Fruit fly (Drosophila melanogaster) Kc167 (cell line): Measurements from ENCODE around the gene Osi7.

Experiments used
- Myc ChIP-seq: fragments of >200 bp; optimal IDR thresholded peaks from 2 replicates; lab custom pipeline; 2017; ENCODE audit warnings: missing external identifiers
- Sin3A ChIP-seq: fragments of >200 bp; optimal IDR thresholded peaks from 2 replicates; lab custom pipeline; 2018; ENCODE audit warnings: missing external identifiers
- h ChIP-seq: fragments of >200 bp; optimal IDR thresholded peaks from 3 replicates; lab custom pipeline; 2018; ENCODE audit warnings: missing external identifiers
- insv ChIP-seq: fragments of >200 bp; optimal IDR thresholded peaks from 3 replicates; lab custom pipeline; 2018; ENCODE audit warnings: missing external identifiers
- psq ChIP-seq: fragments of >200 bp; optimal IDR thresholded peaks from 2 replicates; lab custom pipeline; 2017; ENCODE audit warnings: missing external identifiers
- ttk ChIP-seq: sonication (Bioruptor generic); optimal IDR thresholded peaks from 2 replicates; lab custom pipeline; 2017; ENCODE audit warnings: missing external identifiers

Osi7 gene

DNA sequence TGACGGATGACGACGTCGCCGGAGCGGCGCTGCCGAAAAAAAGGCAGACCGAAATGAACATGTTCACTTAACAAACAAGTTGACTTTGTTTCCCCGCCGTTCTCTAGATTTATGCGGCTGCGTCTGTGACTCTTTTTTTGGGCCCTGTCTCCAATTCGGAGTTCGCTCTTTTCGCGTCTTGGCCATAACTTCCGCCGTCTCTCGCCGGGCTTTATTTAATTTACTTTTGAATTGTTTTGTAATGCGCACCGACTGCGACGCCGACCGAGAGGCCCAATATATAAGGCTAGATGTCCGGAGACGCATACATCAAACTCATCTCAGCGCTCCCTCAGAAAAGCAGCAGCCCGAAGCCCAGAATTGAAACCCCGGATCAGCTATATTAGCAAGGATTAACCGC lies 50.0 kb downstream of the Osi7 start, which contains the start of gene Osi14:
Gene Osi14, plus strand, starts transcription at position 301 of the 400 bp plus-strand sequence.
- TF ChIP-seq Sin3A (lab: Kevin White, UChicago) (no peak), insv (lab: Kevin White, UChicago) (no peak), psq (lab: Kevin White, UChicago) (no peak), Myc (lab: Kevin White, UChicago) (no peak), ttk (no peak), h (lab: Kevin White, UChicago) (no peak)
